Worm (Caenorhabditis elegans) whole organism, L4 larva: ENCODE data around the gene srh-92.

Experiments used
- D1046.2 ChIP-seq: fragments of 200-800 bp; sonication (Bioruptor generic); IDR thresholded peaks from 2 replicates; pipeline ENCODE4 v1.3.6; 2022; ENCODE audit warnings: missing genetic modification characterization, missing compliant biosample characterization
- F44E2.7 ChIP-seq: fragments of 200-800 bp; sonication (Bioruptor generic); IDR thresholded peaks from 2 replicates; pipeline ENCODE4 v2.1.2; 2022; ENCODE audit warnings: missing genetic modification characterization, missing compliant biosample characterization
- T26A8.4 ChIP-seq: fragments of 200-800 bp; sonication (Bioruptor generic); IDR thresholded peaks from 2 replicates; pipeline ENCODE4 v1.3.6; 2022; ENCODE audit warnings: missing genetic modification characterization, missing compliant biosample characterization
- Y75B8A.6 ChIP-seq: fragments of 200-800 bp; sonication (Bioruptor generic); IDR thresholded peaks from 2 replicates; pipeline ENCODE4 v1.3.6; 2022; ENCODE audit warnings: missing genetic modification reagents, missing genetic modification characterization, missing compliant biosample characterization
- ceh-28 ChIP-seq: fragments of 150-350 bp; optimal IDR thresholded peaks from 2 replicates; lab custom pipeline; 2014; ENCODE audit warnings: missing biosample characterization, missing genetic modification reagents, missing genetic modification characterization
- ceh-32 ChIP-seq: sonication (generic microtip); optimal IDR thresholded peaks from 2 replicates; lab custom pipeline; 2016; ENCODE audit warnings: mild to moderate bottlenecking, missing genetic modification characterization, missing compliant biosample characterization; ENCODE audit not compliant: poor library complexity
- ceh-62 ChIP-seq: sonication (generic microtip); optimal IDR thresholded peaks from 2 replicates; lab custom pipeline; 2017; ENCODE audit warnings: missing biosample characterization, missing genetic modification characterization
- ces-1 ChIP-seq: fragments of 150-350 bp; sonication (generic microtip); optimal IDR thresholded peaks from 4 replicates; lab custom pipeline; 2014; ENCODE audit warnings: missing biosample characterization, missing genetic modification reagents, missing genetic modification characterization
- ctbp-1 ChIP-seq: fragments of 200-800 bp; sonication (Bioruptor generic); IDR thresholded peaks from 2 replicates; pipeline ENCODE4 v1.3.6; 2022; ENCODE audit warnings: missing genetic modification reagents, missing genetic modification characterization, missing compliant biosample characterization
- dpl-1 ChIP-seq: fragments of 150-350 bp; optimal IDR thresholded peaks from 2 replicates; lab custom pipeline; 2014; ENCODE audit warnings: missing biosample characterization, missing genetic modification reagents, missing genetic modification characterization
- duxl-1 ChIP-seq: sonication (generic microtip); optimal IDR thresholded peaks from 2 replicates; lab custom pipeline; 2016; ENCODE audit warnings: mild to moderate bottlenecking, missing genetic modification characterization, moderate library complexity, missing compliant biosample characterization; ENCODE audit not compliant: poor library complexity
- dve-1 ChIP-seq: sonication (generic microtip); optimal IDR thresholded peaks from 2 replicates; lab custom pipeline; 2017; ENCODE audit warnings: antibody characterized with exemption, mild to moderate bottlenecking, missing genetic modification characterization, missing compliant biosample characterization; ENCODE audit not compliant: insufficient read depth
- egl-27 ChIP-seq: sonication (generic microtip); optimal IDR thresholded peaks from 3 replicates; lab custom pipeline; 2017; ENCODE audit warnings: missing biosample characterization, missing genetic modification reagents, missing genetic modification characterization
- egl-43 ChIP-seq: fragments of 200-800 bp; sonication (Bioruptor generic); IDR thresholded peaks from 2 replicates; pipeline ENCODE4 v1.3.6; 2022; ENCODE audit warnings: missing genetic modification reagents, missing genetic modification characterization, missing compliant biosample characterization
- fkh-10 ChIP-seq: fragments of 150-350 bp; optimal IDR thresholded peaks from 2 replicates; lab custom pipeline; 2014; ENCODE audit warnings: missing biosample characterization, missing genetic modification reagents, missing genetic modification characterization
- hif-1 ChIP-seq, 2 experiments: sonication (generic microtip); optimal IDR thresholded peaks; 2 replicates each; lab custom pipeline; 2016 to 2017; ENCODE audit warnings: missing compliant biosample characterization in 2 of 2, missing genetic modification characterization in 2 of 2, missing genetic modification reagents in 2 of 2, missing genotype in 2 of 2, mild to moderate bottlenecking in 1 of 2
- hlh-11 ChIP-seq: fragments of 200-800 bp; sonication (Bioruptor generic); optimal IDR thresholded peaks from 2 replicates; lab custom pipeline; 2018; ENCODE audit warnings: mild to moderate bottlenecking, missing genetic modification characterization, missing compliant biosample characterization
- hlh-30 ChIP-seq: sonication (generic microtip); optimal IDR thresholded peaks from 2 replicates; lab custom pipeline; 2017; ENCODE audit warnings: antibody characterized with exemption, mild to moderate bottlenecking, missing genetic modification characterization, missing compliant biosample characterization; ENCODE audit not compliant: insufficient read depth
- hmg-1.1 ChIP-seq: fragments of 200-800 bp; sonication (Bioruptor generic); IDR thresholded peaks from 2 replicates; pipeline ENCODE4 v1.3.6; 2022; ENCODE audit warnings: missing genetic modification reagents, missing genetic modification characterization, missing compliant biosample characterization
- lim-7 ChIP-seq: fragments of 200-800 bp; sonication (Bioruptor generic); IDR thresholded peaks from 2 replicates; pipeline ENCODE4 v1.3.6; 2022; ENCODE audit warnings: missing genetic modification characterization, missing compliant biosample characterization
- lin-29 ChIP-seq: fragments of 200-800 bp; sonication (Bioruptor generic); IDR thresholded peaks from 2 replicates; pipeline ENCODE4 v1.3.6; 2022; ENCODE audit warnings: missing genetic modification reagents, missing genetic modification characterization, missing compliant biosample characterization
- lsy-2 ChIP-seq, 2 experiments: fragments of 150-350 bp in 1 of 2; sonication (generic microtip) in 1 of 2; optimal IDR thresholded peaks; 2 replicates each; lab custom pipeline; 2014 to 2017; ENCODE audit warnings: missing biosample characterization in 2 of 2, missing genetic modification characterization in 2 of 2
- madf-9 ChIP-seq: fragments of 200-800 bp; sonication (Bioruptor generic); conservative IDR thresholded peaks from 2 replicates; pipeline ENCODE4 v1.3.6; 2022; ENCODE audit warnings: missing genetic modification reagents, missing genetic modification characterization, missing compliant biosample characterization
- mdl-1 ChIP-seq, 2 experiments: fragments of 150-350 bp in 1 of 2; sonication (generic microtip) in 1 of 2; optimal IDR thresholded peaks; 2 replicates each; lab custom pipeline; 2014 to 2017; ENCODE audit warnings: missing biosample characterization in 2 of 2, missing genetic modification characterization in 2 of 2
- mes-2 ChIP-seq: sonication (generic microtip); optimal IDR thresholded peaks from 2 replicates; lab custom pipeline; 2016; ENCODE audit warnings: missing genotype, mild to moderate bottlenecking, missing genetic modification characterization, missing compliant biosample characterization; ENCODE audit not compliant: poor library complexity, severe bottlenecking
- mxl-2 ChIP-seq: fragments of 200-800 bp; sonication (Bioruptor generic); conservative IDR thresholded peaks from 2 replicates; pipeline ENCODE4 v1.3.6; 2022; ENCODE audit warnings: missing genetic modification reagents, missing genetic modification characterization, missing compliant biosample characterization
- mxl-3 ChIP-seq: fragments of 200-800 bp; sonication (Bioruptor generic); optimal IDR thresholded peaks from 2 replicates; lab custom pipeline; 2018; ENCODE audit warnings: mild to moderate bottlenecking, missing genetic modification characterization, missing compliant biosample characterization
- nhr-102 ChIP-seq: sonication (generic microtip); optimal IDR thresholded peaks from 2 replicates; lab custom pipeline; 2016; ENCODE audit warnings: mild to moderate bottlenecking, missing genetic modification characterization, moderate library complexity, missing compliant biosample characterization
- nhr-111 ChIP-seq: fragments of 200-800 bp; sonication (Bioruptor generic); optimal IDR thresholded peaks from 2 replicates; lab custom pipeline; 2018; ENCODE audit warnings: mild to moderate bottlenecking, missing genetic modification characterization, missing compliant biosample characterization
- nhr-237 ChIP-seq: sonication (generic microtip); optimal IDR thresholded peaks from 2 replicates; lab custom pipeline; 2017; ENCODE audit warnings: missing biosample characterization, missing genetic modification characterization
- nhr-25 ChIP-seq: sonication (generic microtip); optimal IDR thresholded peaks from 2 replicates; lab custom pipeline; 2017; ENCODE audit warnings: missing genetic modification characterization, mild to moderate bottlenecking, missing compliant biosample characterization, antibody characterized with exemption, moderate library complexity, borderline replicate concordance; ENCODE audit not compliant: insufficient read depth
- nhr-28 ChIP-seq: fragments of 150-350 bp; optimal IDR thresholded peaks from 2 replicates; lab custom pipeline; 2014; ENCODE audit warnings: missing biosample characterization, missing genetic modification characterization
- nhr-6 ChIP-seq: fragments of 150-350 bp; optimal IDR thresholded peaks from 2 replicates; lab custom pipeline; 2014; ENCODE audit warnings: missing biosample characterization, missing genetic modification characterization
- nhr-77 ChIP-seq: fragments of 150-350 bp; optimal IDR thresholded peaks from 2 replicates; lab custom pipeline; 2014; ENCODE audit warnings: missing biosample characterization, missing genetic modification characterization
- pha-4 ChIP-seq, 2 experiments: fragments of 150-350 bp in 1 of 2; fragments of 200-800 bp in 1 of 2; sonication (Bioruptor generic) in 1 of 2; IDR thresholded peaks in 1 of 2; optimal IDR thresholded peaks in 1 of 2; 2 replicates each; pipeline versions ENCODE4 v1.3.6 to Lab custom; 2014 to 2022; ENCODE audit warnings: missing genetic modification characterization in 2 of 2, missing genetic modification reagents in 2 of 2, missing biosample characterization in 1 of 2, missing compliant biosample characterization in 1 of 2
- rbr-2 ChIP-seq: sonication (generic microtip); optimal IDR thresholded peaks from 2 replicates; lab custom pipeline; 2016; ENCODE audit warnings: missing genotype, missing genetic modification characterization, missing compliant biosample characterization
- saeg-2 ChIP-seq: fragments of 200-800 bp; sonication (Bioruptor generic); IDR thresholded peaks from 2 replicates; pipeline ENCODE4 v1.3.6; 2022; ENCODE audit warnings: missing genetic modification reagents, missing genetic modification characterization, missing compliant biosample characterization
- set-16 ChIP-seq: fragments of 200-800 bp; sonication (Bioruptor generic); IDR thresholded peaks from 2 replicates; pipeline ENCODE4 v1.3.6; 2022; ENCODE audit warnings: missing genetic modification reagents, missing genetic modification characterization, missing compliant biosample characterization
- snpc-1.2 ChIP-seq: fragments of 200-800 bp; sonication (Bioruptor generic); IDR thresholded peaks from 2 replicates; pipeline ENCODE4 v1.3.6; 2022; ENCODE audit warnings: missing genetic modification reagents, missing genetic modification characterization, missing compliant biosample characterization
- snpc-4 ChIP-seq: fragments of 150-350 bp; optimal IDR thresholded peaks from 2 replicates; lab custom pipeline; 2014; ENCODE audit warnings: missing biosample characterization, missing genetic modification characterization
- tra-1 ChIP-seq: fragments of 200-800 bp; sonication (Bioruptor generic); IDR thresholded peaks from 2 replicates; pipeline ENCODE4 v1.3.6; 2022; ENCODE audit warnings: missing genetic modification reagents, missing genetic modification characterization, missing compliant biosample characterization
- unc-130 ChIP-seq: sonication (generic microtip); optimal IDR thresholded peaks from 2 replicates; lab custom pipeline; 2016; ENCODE audit warnings: missing genetic modification reagents, missing genetic modification characterization, missing compliant biosample characterization
- unc-62 ChIP-seq, 3 experiments: fragments of 150-350 bp in 1 of 3; sonication (generic microtip); optimal IDR thresholded peaks in 2 of 3; peaks in 1 of 3; 1 replicate in 1 of 3; 2 replicates in 2 of 3; lab custom pipeline; 2014 to 2017; ENCODE audit warnings: missing biosample characterization in 3 of 3, missing genetic modification characterization in 3 of 3, missing genetic modification reagents in 3 of 3, missing genotype in 1 of 3
- vab-7 ChIP-seq: fragments of 200-800 bp; sonication (Bioruptor generic); IDR thresholded peaks from 2 replicates; pipeline ENCODE4 v1.3.6; 2022; ENCODE audit warnings: missing genetic modification reagents, missing genetic modification characterization, missing compliant biosample characterization
- zag-1 ChIP-seq: fragments of 150-350 bp; optimal IDR thresholded peaks from 2 replicates; lab custom pipeline; 2014; ENCODE audit warnings: missing biosample characterization, missing genetic modification characterization

Gene srh-92

DNA sequence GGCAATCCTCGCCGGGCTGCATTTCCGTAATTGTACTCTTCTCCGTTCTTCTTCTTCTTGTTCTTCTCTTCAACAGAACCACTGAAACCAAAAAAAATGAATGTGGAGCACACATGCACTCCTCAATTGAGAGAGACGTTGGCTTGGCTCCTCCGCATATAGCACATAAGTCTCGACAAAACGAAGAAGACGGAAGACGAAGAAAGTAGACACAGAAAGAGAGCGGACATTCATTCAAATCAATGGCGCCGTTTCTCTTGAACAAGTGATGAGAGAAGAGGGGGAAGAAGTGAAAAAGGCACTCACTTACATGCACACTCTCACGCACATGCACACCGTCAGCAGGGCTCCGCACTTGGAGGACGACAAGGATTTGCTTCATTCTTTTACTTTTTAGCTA is 23.3 kb downstream of the srh-92 start, which contains the start of gene F25E5.9:
F25E5.9 (minus strand) TSS at position 382 of the 400 bp plus-strand sequence.
- TF ChIP-seq madf-9 (GFP tag; lab: Robert Waterston, UW) (no peak), ceh-32 (tag; lab: Kevin White, UChicago) (no peak), set-16 (0 out of 2 replicates have a peak, but pooled peaks have one; percentile 12), D1046.2 (GFP tag; lab: Robert Waterston, UW) (0 out of 2 replicates have a peak, but pooled peaks have one; percentile 40), T26A8.4 (no peak), hlh-30 (tag; lab: Kevin White, UChicago) (peak; percentile 20), fkh-10 (peak; percentile 29), lsy-2 (tag; optimal IDR thresholded peaks at IDR 0.05; lab: Kevin White, UChicago) (peak in 1 of 2 experiments; percentile 16), rbr-2 (tag; lab: Kevin White, UChicago) (peak; percentile 28), hlh-11 (tag; lab: Kevin White, UChicago) (peak; percentile 7), saeg-2 (0 out of 2 replicates have a peak, but pooled peaks have one; percentile 34), hmg-1.1 (GFP tag; lab: Robert Waterston, UW) (peak; percentile 67), mes-2 (tag; lab: Kevin White, UChicago) (peak; percentile 23), nhr-6 (tag; lab: Kevin White, UChicago) (peak; percentile 2), pha-4 (GFP tag; IDR thresholded peaks at IDR 0.05; lab: Robert Waterston, UW) (no peak), pha-4 (tag; optimal IDR thresholded peaks at IDR 0.05; lab: Kevin White, UChicago) (no peak), ctbp-1 (peak; percentile 61), mxl-2 (GFP tag; lab: Robert Waterston, UW) (no peak), hif-1 (tag; optimal IDR thresholded peaks at IDR 0.05; lab: Kevin White, UChicago) (peak in 1 of 2 experiments; percentile 3), unc-62 (GFP tag; optimal IDR thresholded peaks at IDR 0.05 in 1 of 2; lab: Kevin White, UChicago) (peak in 1 of 2 experiments; percentile 33), unc-62 (tag; optimal IDR thresholded peaks at IDR 0.05; lab: Kevin White, UChicago) (no peak), zag-1 (tag; lab: Kevin White, UChicago) (no peak), vab-7 (0 out of 2 replicates have a peak, but pooled peaks have one; percentile 6), dve-1 (no peak), tra-1 (GFP tag; lab: Robert Waterston, UW) (0 out of 2 replicates have a peak, but pooled peaks have one; percentile 11), mxl-3 (GFP tag; lab: Kevin White, UChicago) (peak; percentile 16), mdl-1 (tag; optimal IDR thresholded peaks at IDR 0.05; lab: Kevin White, UChicago) (peak in 1 of 2 experiments; percentile 22), egl-43 (peak; percentile 72; the same call in 1 of the 2 replicates), duxl-1 (tag; lab: Kevin White, UChicago) (peak; percentile 48)

DNA sequence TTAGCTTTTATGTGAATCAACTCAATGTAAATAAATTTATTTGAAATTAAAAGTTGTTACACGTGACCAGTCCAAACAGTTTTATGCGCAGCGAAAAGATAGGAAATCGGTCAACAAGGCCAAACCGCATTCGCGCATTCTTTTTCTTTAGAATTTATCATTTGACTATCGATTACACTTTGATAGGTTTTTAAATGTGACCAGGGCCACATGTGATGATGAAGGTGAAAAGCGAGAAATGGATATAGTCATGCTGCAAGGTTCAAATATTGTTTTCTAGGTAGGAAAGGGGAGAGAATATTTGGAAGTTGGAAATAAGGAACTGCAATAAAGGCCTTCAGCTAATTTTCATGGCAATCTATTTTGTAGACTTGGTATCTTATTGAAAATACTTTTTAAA is 23.9 kb downstream of the srh-92 start:
- TF ChIP-seq zag-1 (tag; lab: Kevin White, UChicago) (no peak), tra-1 (GFP tag; lab: Robert Waterston, UW) (no peak), mxl-2 (GFP tag; lab: Robert Waterston, UW) (no peak), ces-1 (GFP tag; lab: Kevin White, UChicago) (no peak), ceh-62 (no peak), Y75B8A.6 (GFP tag; lab: Robert Waterston, UW) (0 out of 2 replicates have a peak, but pooled peaks have one; percentile 44), snpc-4 (no peak), unc-130 (GFP tag; lab: Kevin White, UChicago) (no peak), ceh-32 (tag; lab: Kevin White, UChicago) (no peak), lim-7 (GFP tag; lab: Robert Waterston, UW) (no peak), dpl-1 (GFP tag; lab: Kevin White, UChicago) (peak; percentile 4), snpc-1.2 (no peak), nhr-28 (peak; percentile 64), unc-62 (GFP tag; optimal IDR thresholded peaks at IDR 0.05 in 1 of 2; lab: Kevin White, UChicago) (peak in 1 of 2 experiments; percentile 8), unc-62 (tag; optimal IDR thresholded peaks at IDR 0.05; lab: Kevin White, UChicago) (no peak), nhr-237 (tag; lab: Kevin White, UChicago) (no peak), nhr-111 (no peak), egl-27 (tag; lab: Kevin White, UChicago) (no peak), nhr-77 (tag; lab: Kevin White, UChicago) (no peak), madf-9 (GFP tag; lab: Robert Waterston, UW) (no peak), pha-4 (GFP tag; IDR thresholded peaks at IDR 0.05; lab: Robert Waterston, UW) (no peak), pha-4 (tag; optimal IDR thresholded peaks at IDR 0.05; lab: Kevin White, UChicago) (no peak), ceh-28 (tag; lab: Kevin White, UChicago) (no peak), nhr-25 (tag; lab: Kevin White, UChicago) (no peak), lin-29 (GFP tag; lab: Robert Waterston, UW) (no peak), mes-2 (tag; lab: Kevin White, UChicago) (no peak), F44E2.7 (no peak), nhr-102 (tag; lab: Kevin White, UChicago) (peak; percentile 1)
